Fruit fly (Drosophila melanogaster) whole organism, pupa: ENCODE data around the gene vig2.

Experiments used
- CG10348 ChIP-seq: fragments of 200-800 bp; sonication (Bioruptor generic); IDR thresholded peaks from 2 replicates; pipeline ENCODE4 v1.3.6; 2022; ENCODE audit warnings: missing biosample characterization, missing genetic modification characterization
- CG13204 ChIP-seq: fragments of 200-800 bp; sonication (Bioruptor generic); optimal IDR thresholded peaks from 2 replicates; lab custom pipeline; 2018; ENCODE audit warnings: missing biosample characterization, mild to moderate bottlenecking, missing genetic modification characterization, moderate library complexity
- CG17806 ChIP-seq: fragments of 200-800 bp; sonication (Bioruptor generic); optimal IDR thresholded peaks from 2 replicates; lab custom pipeline; 2018; ENCODE audit warnings: missing biosample characterization, mild to moderate bottlenecking, missing genetic modification characterization, moderate library complexity
- CG8159 ChIP-seq: fragments of 200-800 bp; sonication (Bioruptor generic); optimal IDR thresholded peaks from 3 replicates; lab custom pipeline; 2018; ENCODE audit warnings: missing biosample characterization, mild to moderate bottlenecking, missing genetic modification characterization, moderate library complexity
- CG8301 ChIP-seq: fragments of 200-800 bp; sonication (Bioruptor generic); optimal IDR thresholded peaks from 2 replicates; lab custom pipeline; 2018; ENCODE audit warnings: missing biosample characterization, mild to moderate bottlenecking, missing genetic modification characterization
- CG9948 ChIP-seq: fragments of 200-800 bp; sonication (Bioruptor generic); optimal IDR thresholded peaks from 2 replicates; lab custom pipeline; 2018; ENCODE audit warnings: missing biosample characterization, mild to moderate bottlenecking, missing genetic modification characterization, moderate library complexity
- EcR ChIP-seq: fragments of 200-800 bp; sonication (Bioruptor generic); optimal IDR thresholded peaks from 3 replicates; lab custom pipeline; 2019; ENCODE audit warnings: missing biosample characterization, missing genetic modification characterization, mild to moderate bottlenecking, moderate library complexity, missing genetic modification reagents
- Ets98B ChIP-seq: fragments of 200-800 bp; sonication (Bioruptor generic); IDR thresholded peaks from 2 replicates; pipeline ENCODE4 v1.3.6; 2022; ENCODE audit warnings: missing biosample characterization, missing genetic modification characterization
- Pif1A ChIP-seq: fragments of 200-800 bp; sonication (Bioruptor generic); optimal IDR thresholded peaks from 3 replicates; lab custom pipeline; 2016; ENCODE audit warnings: missing biosample characterization, missing genetic modification characterization
- gl ChIP-seq: fragments of 200-800 bp; sonication (Bioruptor generic); optimal IDR thresholded peaks from 2 replicates; lab custom pipeline; 2018; ENCODE audit warnings: missing biosample characterization, mild to moderate bottlenecking, missing genetic modification characterization

DNA sequence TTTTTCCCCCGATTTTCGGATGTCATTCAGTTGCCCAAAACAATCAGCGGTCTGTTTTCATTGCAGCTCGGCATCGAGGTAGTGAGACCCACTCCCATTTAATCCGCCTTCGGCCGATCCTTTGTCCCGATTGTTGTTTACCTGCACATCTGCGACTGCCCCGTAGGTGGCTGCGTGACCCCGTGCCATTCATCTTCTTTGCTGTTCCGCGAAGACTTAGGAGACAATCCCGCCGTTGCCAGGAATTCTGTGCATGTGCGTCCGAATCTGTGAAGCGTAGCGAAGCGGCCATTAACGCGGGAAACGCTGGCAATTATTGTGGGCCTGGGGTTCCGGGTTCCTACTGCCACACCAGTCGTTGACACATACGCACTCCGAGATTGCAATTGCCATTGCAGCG, 49.8 kb downstream of the vig2 start:
- no peak for TF ChIP-seq Ets98B
- no peak for TF ChIP-seq gl (tag; lab: Kevin White, UChicago)
- no peak for TF ChIP-seq CG8159 (tag; lab: Kevin White, UChicago)
- TF ChIP-seq Pif1A, result no peak
- no peak for TF ChIP-seq CG10348
- TF ChIP-seq CG17806 (tag; lab: Kevin White, UChicago), result no peak
- TF ChIP-seq CG13204, result no peak
- TF ChIP-seq CG9948, result no peak
- no peak for TF ChIP-seq EcR
- TF ChIP-seq CG8301 (tag; lab: Kevin White, UChicago), result no peak
